Fruit fly (Drosophila melanogaster): ENCODE results near the gene Taf4.

The Taf4 gene

DNA sequence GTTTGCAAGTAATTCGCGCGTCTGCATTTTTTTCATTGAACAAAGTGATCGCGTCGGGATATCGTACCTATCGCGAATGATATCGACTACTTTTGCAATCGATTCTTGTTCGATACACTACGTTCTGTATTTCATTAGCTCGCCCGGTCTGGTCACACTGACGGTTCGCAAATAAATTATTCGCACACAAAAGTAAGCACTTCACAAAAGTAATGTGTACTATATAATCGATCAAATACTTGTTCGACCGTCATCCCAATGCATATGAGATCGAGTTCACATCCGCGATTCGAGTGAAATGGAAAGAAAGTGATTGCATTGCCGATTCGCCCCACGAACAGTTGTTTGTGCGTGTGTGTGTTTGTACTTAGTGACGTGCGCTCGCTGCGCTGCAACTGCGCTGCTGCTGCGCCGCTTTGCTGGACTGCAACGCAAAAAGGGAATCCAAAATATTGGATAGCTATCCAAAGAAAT lies 22.6 kb upstream of the Taf4 start, which contains the start of the genes CG5235 and ClC-c (continued):
- TF ChIP-seq ems (GFP tag; optimal IDR thresholded peaks at IDR 0.05) (no peak), CG33213 (GFP tag; optimal IDR thresholded peaks at IDR 0.05) (no peak), dati (GFP tag; IDR thresholded peaks at IDR 0.05) (no peak), CG14667 (GFP tag; IDR thresholded peaks at IDR 0.05) (no peak), lola (GFP tag; optimal IDR thresholded peaks at IDR 0.05) (no peak), onecut (GFP tag; IDR thresholded peaks at IDR 0.05) (no peak), pum (GFP tag; optimal IDR thresholded peaks at IDR 0.05) (no peak), bigmax (GFP tag; optimal IDR thresholded peaks at IDR 0.05) (no peak), CG15514 (GFP tag; optimal IDR thresholded peaks at IDR 0.05) (peak; percentile 43), CG30403 (GFP tag; optimal IDR thresholded peaks at IDR 0.05) (no peak), Doc3 (GFP tag; IDR thresholded peaks at IDR 0.05; ENCODE audit: partially characterized antibody) (peak; percentile 72), CG2120 (GFP tag; optimal IDR thresholded peaks at IDR 0.05) (peak; percentile 9), pita (GFP tag; optimal IDR thresholded peaks at IDR 0.05) (no peak), fru (optimal IDR thresholded peaks at IDR 0.05) (no peak), CG10366 (GFP tag; IDR thresholded peaks at IDR 0.05) (no peak), CG11456 (GFP tag; IDR thresholded peaks at IDR 0.05) (no peak), NfI (GFP tag; optimal IDR thresholded peaks at IDR 0.05) (no peak), ash1 (GFP tag; optimal IDR thresholded peaks at IDR 0.05) (no peak), Stat92E (GFP tag; optimal IDR thresholded peaks at IDR 0.05) (peak in 1 of 3 experiments; percentile 46), vnd (GFP tag; IDR thresholded peaks at IDR 0.05; ENCODE audit: partially characterized antibody) (peak; percentile 74), inv (GFP tag; IDR thresholded peaks at IDR 0.05; ENCODE audit: partially characterized antibody) (peak; percentile 74), ara (GFP tag; IDR thresholded peaks at IDR 0.05) (no peak), toy (GFP tag; IDR thresholded peaks at IDR 0.05) (no peak), CG14860 (GFP tag; IDR thresholded peaks at IDR 0.05; ENCODE audit: partially characterized antibody) (peak; percentile 72), CG2199 (GFP tag; IDR thresholded peaks at IDR 0.05) (no peak), emc (GFP tag; optimal IDR thresholded peaks at IDR 0.05) (no peak), Oli (tag; optimal IDR thresholded peaks at IDR 0.05) (no peak), B-H2 (GFP tag; optimal IDR thresholded peaks at IDR 0.05) (no peak), nerfin-2 (GFP tag; IDR thresholded peaks at IDR 0.05; ENCODE audit: partially characterized antibody) (peak; percentile 81), CG9437 (GFP tag; optimal IDR thresholded peaks at IDR 0.05) (no peak), tx (GFP tag; optimal IDR thresholded peaks at IDR 0.05) (no peak), CG15479 (GFP tag; optimal IDR thresholded peaks at IDR 0.05) (no peak), kni (GFP tag; optimal IDR thresholded peaks at IDR 0.05) (no peak), Gsc (GFP tag; IDR thresholded peaks at IDR 0.05) (no peak), CG15696 (tag; optimal IDR thresholded peaks at IDR 0.05) (no peak), sug (tag; optimal IDR thresholded peaks at IDR 0.05) (no peak), ac (GFP tag; optimal IDR thresholded peaks at IDR 0.05) (no peak), en (GFP tag; optimal IDR thresholded peaks at IDR 0.05) (no peak), YL-1 (GFP tag; optimal IDR thresholded peaks at IDR 0.05) (peak; percentile 84), H2.0 (GFP tag; IDR thresholded peaks at IDR 0.05) (no peak), Hr78 (GFP tag; optimal IDR thresholded peaks at IDR 0.05) (no peak), sens (GFP tag) (peak; percentile 37), hth (optimal IDR thresholded peaks at IDR 0.05) (no peak), CG18764 (GFP tag; optimal IDR thresholded peaks at IDR 0.05) (no peak), CG13287 (GFP tag; IDR thresholded peaks at IDR 0.05; ENCODE audit: partially characterized antibody) (peak; percentile 88), CG16815 (GFP tag; optimal IDR thresholded peaks at IDR 0.05) (no peak), row (GFP tag; IDR thresholded peaks at IDR 0.05) (peak; percentile 7; the same call in 1 of the 3 replicates), CG30431 (GFP tag; optimal IDR thresholded peaks at IDR 0.05) (no peak), Bteb2 (GFP tag; optimal IDR thresholded peaks at IDR 0.05) (no peak), Sry-β (GFP tag; optimal IDR thresholded peaks at IDR 0.05) (no peak), zfh2 (GFP tag; optimal IDR thresholded peaks at IDR 0.05) (no peak)

Measured in whole organism, embryonic.